Worm (Caenorhabditis elegans) whole organism, L3 larva: ENCODE measurements around the gene oig-8.
A peak's percentile ranks its signal among the peaks of the same experiment; 100 is the strongest.

Source experiments
- ceh-16 ChIP-seq: sonication (generic microtip); optimal IDR thresholded peaks from 2 replicates; lab custom pipeline; 2017; ENCODE audit warnings: missing biosample characterization, missing genetic modification characterization
- ceh-28 ChIP-seq: fragments of 150-350 bp; optimal IDR thresholded peaks from 2 replicates; lab custom pipeline; 2014; ENCODE audit warnings: missing biosample characterization, missing genetic modification reagents, missing genetic modification characterization
- egl-27 ChIP-seq: sonication (generic microtip); optimal IDR thresholded peaks from 4 replicates; lab custom pipeline; 2017; ENCODE audit warnings: missing biosample characterization, missing genetic modification reagents, missing genetic modification characterization
- elt-3 ChIP-seq, 3 experiments: fragments of 150-350 bp in 1 of 3; sonication (generic microtip) in 2 of 3; optimal IDR thresholded peaks; 2 replicates in 2 of 3; 4 replicates in 1 of 3; lab custom pipeline; 2014 to 2017; ENCODE audit warnings: missing biosample characterization in 3 of 3, missing genetic modification characterization in 3 of 3
- fkh-10 ChIP-seq: sonication (generic microtip); optimal IDR thresholded peaks from 2 replicates; lab custom pipeline; 2017; ENCODE audit warnings: missing biosample characterization, missing genetic modification reagents, missing genetic modification characterization
- mdl-1 ChIP-seq: fragments of 150-350 bp; optimal IDR thresholded peaks from 2 replicates; lab custom pipeline; 2014; ENCODE audit warnings: missing biosample characterization, missing genetic modification characterization
- nfya-1 ChIP-seq: sonication (generic microtip); optimal IDR thresholded peaks from 2 replicates; lab custom pipeline; 2017; ENCODE audit warnings: missing genetic modification characterization, mild to moderate bottlenecking, missing compliant biosample characterization, antibody characterized with exemption, moderate library complexity; ENCODE audit not compliant: insufficient read depth
- nhr-237 ChIP-seq: fragments of 150-350 bp; optimal IDR thresholded peaks from 2 replicates; lab custom pipeline; 2014; ENCODE audit warnings: missing biosample characterization, missing genetic modification characterization
- nhr-25 ChIP-seq: sonication (generic microtip); optimal IDR thresholded peaks from 2 replicates; lab custom pipeline; 2017; ENCODE audit warnings: missing biosample characterization, missing genetic modification characterization
- nhr-77 ChIP-seq: fragments of 150-350 bp; optimal IDR thresholded peaks from 2 replicates; lab custom pipeline; 2014; ENCODE audit warnings: missing biosample characterization, missing genetic modification characterization
- unc-39 ChIP-seq: sonication (generic microtip); optimal IDR thresholded peaks from 4 replicates; lab custom pipeline; 2017; ENCODE audit warnings: missing biosample characterization, missing genetic modification characterization
- ztf-11 ChIP-seq: fragments of 150-350 bp; optimal IDR thresholded peaks from 2 replicates; lab custom pipeline; 2014; ENCODE audit warnings: missing biosample characterization, missing genetic modification characterization
- ztf-4 ChIP-seq: fragments of 150-350 bp; optimal IDR thresholded peaks from 2 replicates; lab custom pipeline; 2014; ENCODE audit warnings: missing biosample characterization, missing genetic modification characterization

ce11 chrII:6598050-6598449 is 50.9 kb downstream of the oig-8 start, which contains the start of gene dnj-8:
- TF ChIP-seq nfya-1 (tag; lab: Kevin White, UChicago) (peak; percentile 60), fkh-10 (no peak), ztf-4 (tag; lab: Kevin White, UChicago) (no peak), ztf-11 (no peak), mdl-1 (tag; lab: Kevin White, UChicago) (no peak), nhr-25 (tag; lab: Kevin White, UChicago) (no peak), ceh-28 (tag; lab: Kevin White, UChicago) (no peak), unc-39 (tag; lab: Kevin White, UChicago) (no peak), ceh-16 (tag; lab: Kevin White, UChicago) (no peak), nhr-77 (tag; lab: Kevin White, UChicago) (no peak), nhr-237 (tag; lab: Kevin White, UChicago) (no peak), elt-3 (tag; optimal IDR thresholded peaks at IDR 0.05; lab: Kevin White, UChicago) (no peak), egl-27 (tag; lab: Kevin White, UChicago) (no peak)
